Worm (Caenorhabditis elegans) whole organism, midembryonic: Measurements from ENCODE around the gene ifta-2.

Experiments
- T22C8.4 ChIP-seq: fragments of 200-800 bp; sonication (Bioruptor generic); IDR thresholded peaks from 2 replicates; pipeline ENCODE4 v1.3.6; 2022; ENCODE audit warnings: missing genetic modification characterization, missing compliant biosample characterization
- flt-1 ChIP-seq: fragments of 200-800 bp; sonication (Bioruptor generic); IDR thresholded peaks from 2 replicates; pipeline ENCODE4 v1.3.6; 2022; ENCODE audit warnings: missing genetic modification characterization, missing compliant biosample characterization
- ztf-23 ChIP-seq: fragments of 200-800 bp; sonication (Bioruptor generic); IDR thresholded peaks from 2 replicates; pipeline ENCODE4 v1.3.6; 2022; ENCODE audit warnings: missing genetic modification reagents, missing genetic modification characterization, missing compliant biosample characterization

ce11 chrIV:17268628-17269027, 33.2 kb downstream of the ifta-2 start:
- TF ChIP-seq flt-1 (GFP tag; lab: Robert Waterston, UW) (no peak), ztf-23 (GFP tag; lab: Robert Waterston, UW) (0 out of 2 replicates have a peak, but pooled peaks have one; percentile 61), T22C8.4 (GFP tag; lab: Robert Waterston, UW) (no peak)
